Worm (Caenorhabditis elegans) whole organism, L3 larva: ENCODE measurements around the gene F35G12.7.

Experiments
- R02D3.7 ChIP-seq: fragments of 150-350 bp; optimal IDR thresholded peaks from 2 replicates; lab custom pipeline; 2014; ENCODE audit warnings: missing biosample characterization, missing genetic modification characterization
- ZK546.5 ChIP-seq: sonication (generic microtip); optimal IDR thresholded peaks from 2 replicates; lab custom pipeline; 2017; ENCODE audit warnings: missing biosample characterization, missing genetic modification characterization
- ama-1 ChIP-seq: fragments of 150-350 bp; optimal IDR thresholded peaks from 2 replicates; lab custom pipeline; 2018
- ceh-82 ChIP-seq: fragments of 150-350 bp; optimal IDR thresholded peaks from 2 replicates; lab custom pipeline; 2014; ENCODE audit warnings: missing biosample characterization, missing genetic modification characterization
- egl-5 ChIP-seq: fragments of 150-350 bp; optimal IDR thresholded peaks from 2 replicates; lab custom pipeline; 2017; ENCODE audit warnings: missing biosample characterization, missing genetic modification reagents, missing genetic modification characterization, inconsistent platforms
- eor-1 ChIP-seq, 2 experiments: fragments of 150-350 bp; optimal IDR thresholded peaks; 2 replicates each; lab custom pipeline; 2014 to 2018; ENCODE audit warnings: missing biosample characterization in 2 of 2, missing genetic modification characterization in 2 of 2
- fkh-10 ChIP-seq: sonication (generic microtip); optimal IDR thresholded peaks from 2 replicates; lab custom pipeline; 2017; ENCODE audit warnings: missing biosample characterization, missing genetic modification reagents, missing genetic modification characterization
- fos-1 ChIP-seq: fragments of 150-350 bp; optimal IDR thresholded peaks from 2 replicates; lab custom pipeline; 2014; ENCODE audit warnings: missing biosample characterization, missing genetic modification characterization
- nhr-11 ChIP-seq: fragments of 150-350 bp; optimal IDR thresholded peaks from 2 replicates; lab custom pipeline; 2014; ENCODE audit warnings: missing biosample characterization, missing genetic modification characterization
- nhr-12 ChIP-seq: fragments of 150-350 bp; optimal IDR thresholded peaks from 2 replicates; lab custom pipeline; 2014; ENCODE audit warnings: missing biosample characterization, missing genetic modification characterization
- pha-4 ChIP-seq: fragments of 150-350 bp; optimal IDR thresholded peaks from 2 replicates; lab custom pipeline; 2014; ENCODE audit warnings: missing biosample characterization, missing genetic modification reagents, missing genetic modification characterization
- pqm-1 ChIP-seq: fragments of 150-350 bp; optimal IDR thresholded peaks from 2 replicates; lab custom pipeline; 2017; ENCODE audit warnings: missing biosample characterization, missing genetic modification characterization, inconsistent platforms
- zag-1 ChIP-seq: fragments of 150-350 bp; optimal IDR thresholded peaks from 2 replicates; lab custom pipeline; 2014; ENCODE audit warnings: missing biosample characterization, missing genetic modification characterization
- ztf-11 ChIP-seq: fragments of 150-350 bp; optimal IDR thresholded peaks from 2 replicates; lab custom pipeline; 2014; ENCODE audit warnings: missing biosample characterization, missing genetic modification characterization

ce11 chrIII:4594324-4594723, 7.2 kb upstream of the F35G12.7 start, which contains the start of gene apc-11:
- no peak for TF ChIP-seq nhr-12 (tag; lab: Kevin White, UChicago)
- no peak for TF ChIP-seq ceh-82 (tag; lab: Kevin White, UChicago)
- no peak for TF ChIP-seq ama-1 (lab: Kevin White, UChicago)
- TF ChIP-seq R02D3.7 (tag; lab: Kevin White, UChicago), result no peak
- no peak for TF ChIP-seq zag-1 (tag; lab: Kevin White, UChicago)
- no peak for TF ChIP-seq egl-5 (tag; lab: Kevin White, UChicago)
- TF ChIP-seq fkh-10, result no peak
- no peak for TF ChIP-seq eor-1 (tag; optimal IDR thresholded peaks at IDR 0.05; lab: Kevin White, UChicago)
- TF ChIP-seq pha-4 (tag; lab: Kevin White, UChicago), result no peak
- no peak for TF ChIP-seq ZK546.5 (tag; lab: Kevin White, UChicago)
- no peak for TF ChIP-seq nhr-11 (tag; lab: Kevin White, UChicago)
- no peak for TF ChIP-seq pqm-1 (tag; lab: Kevin White, UChicago)
- no peak for TF ChIP-seq ztf-11 (tag; lab: Kevin White, UChicago)
- TF ChIP-seq fos-1 (tag; lab: Kevin White, UChicago), result no peak
